Worm (Caenorhabditis elegans): ENCODE measurements around the gene sri-45.

DNA sequence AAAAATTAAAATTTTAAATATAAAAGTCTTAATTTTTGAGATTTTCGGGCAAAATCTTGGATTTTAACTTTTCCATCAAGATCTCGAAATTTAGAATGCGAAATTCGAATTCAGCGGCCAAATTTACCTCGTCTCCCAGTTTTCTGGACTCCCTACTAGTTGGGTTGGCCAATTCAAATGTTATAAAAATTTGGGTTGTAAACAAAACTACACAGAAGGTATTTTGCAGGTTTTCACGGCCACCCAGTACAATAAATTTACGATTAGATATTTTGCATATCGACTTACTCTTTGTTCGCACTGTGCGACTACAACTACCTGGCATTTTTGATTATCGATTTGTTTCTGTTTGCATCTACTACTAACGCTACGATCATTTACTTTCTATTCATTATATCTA, 23.2 kb upstream of the sri-45 start, which contains the start of gene T02H6.5:
- TF ChIP-seq mel-28 (tag; optimal IDR thresholded peaks at IDR 0.05; ENCODE audit: borderline replicate concordance) (no peak), B0035.1 (tag; optimal IDR thresholded peaks at IDR 0.05) (no peak), him-1 (tag; optimal IDR thresholded peaks at IDR 0.05) (no peak), pha-4 (tag; optimal IDR thresholded peaks at IDR 0.05) (no peak), snpc-4 (GFP tag; optimal IDR thresholded peaks at IDR 0.05) (no peak), snpc-4 (tag; optimal IDR thresholded peaks at IDR 0.05) (no peak), dpl-1 (GFP tag; optimal IDR thresholded peaks at IDR 0.05) (no peak), madf-6 (GFP tag; IDR thresholded peaks at IDR 0.05) (no peak), unc-62 (GFP tag; optimal IDR thresholded peaks at IDR 0.05) (no peak), tbp1 (GFP tag; optimal IDR thresholded peaks at IDR 0.05) (no peak), lin-40 (tag; optimal IDR thresholded peaks at IDR 0.05) (no peak), ceh-79 (tag; optimal IDR thresholded peaks at IDR 0.05) (no peak), ceh-40 (GFP tag; IDR thresholded peaks at IDR 0.05) (no peak), ceh-91 (GFP tag; IDR thresholded peaks at IDR 0.05) (no peak)
